Fruit fly (Drosophila melanogaster) whole organism, wandering third instar larva: ENCODE data around the gene CG43117.

Source experiments
- Abd-B ChIP-seq: fragments of >200 bp; optimal IDR thresholded peaks from 2 replicates; lab custom pipeline; 2017; ENCODE audit warnings: missing biosample characterization, missing genetic modification characterization
- CG32264 ChIP-seq: fragments of 200-800 bp; sonication (Bioruptor generic); optimal IDR thresholded peaks from 2 replicates; lab custom pipeline; 2016; ENCODE audit warnings: missing biosample characterization, missing genetic modification characterization
- CG9705 ChIP-seq: fragments of 200-800 bp; sonication (Bioruptor generic); optimal IDR thresholded peaks from 2 replicates; lab custom pipeline; 2018; ENCODE audit warnings: missing biosample characterization, mild to moderate bottlenecking, missing genetic modification characterization
- CrebA ChIP-seq: fragments of 200-800 bp; sonication (Bioruptor generic); optimal IDR thresholded peaks from 2 replicates; lab custom pipeline; 2016; ENCODE audit warnings: missing biosample characterization, mild to moderate bottlenecking, missing genetic modification characterization, borderline replicate concordance
- Dfd ChIP-seq: fragments of >200 bp; optimal IDR thresholded peaks from 2 replicates; lab custom pipeline; 2017; ENCODE audit warnings: missing biosample characterization, missing genetic modification characterization
- Dif ChIP-seq: fragments of 200-275, 200-300 bp; sonication (Bioruptor generic); optimal IDR thresholded peaks from 2 replicates; lab custom pipeline; 2018; ENCODE audit warnings: missing biosample characterization, missing genetic modification characterization; ENCODE audit not compliant: partially characterized antibody
- GATAd ChIP-seq: sonication (Bioruptor generic); optimal IDR thresholded peaks from 2 replicates; lab custom pipeline; 2016; ENCODE audit warnings: missing biosample characterization, missing genetic modification characterization
- Hnf4 ChIP-seq: fragments of 200-800 bp; sonication (Bioruptor generic); optimal IDR thresholded peaks from 2 replicates; lab custom pipeline; 2016; ENCODE audit warnings: missing biosample characterization, mild to moderate bottlenecking, missing genetic modification characterization
- Hr78 ChIP-seq: fragments of >200 bp; optimal IDR thresholded peaks from 2 replicates; lab custom pipeline; 2017; ENCODE audit warnings: missing biosample characterization, missing genetic modification characterization
- Jra ChIP-seq: sonication (Bioruptor generic); optimal IDR thresholded peaks from 2 replicates; lab custom pipeline; 2016; ENCODE audit warnings: missing biosample characterization, missing genetic modification characterization
- Mio ChIP-seq: sonication (Bioruptor generic); optimal IDR thresholded peaks from 2 replicates; lab custom pipeline; 2016; ENCODE audit warnings: missing biosample characterization, missing genetic modification characterization
- Myc ChIP-seq: fragments of >200 bp; optimal IDR thresholded peaks from 2 replicates; lab custom pipeline; 2017
- N ChIP-seq: fragments of >200 bp; optimal IDR thresholded peaks from 2 replicates; lab custom pipeline; 2018; ENCODE audit warnings: missing biosample characterization, missing external identifiers, missing genetic modification characterization
- OdsH ChIP-seq: fragments of 200-800 bp; sonication (Bioruptor generic); optimal IDR thresholded peaks from 2 replicates; lab custom pipeline; 2016; ENCODE audit warnings: missing biosample characterization, mild to moderate bottlenecking, missing genetic modification characterization
- Rel ChIP-seq, 2 experiments: fragments of 200-800 bp; sonication (Bioruptor generic) in 1 of 2; optimal IDR thresholded peaks; 2 replicates in 1 of 2; 3 replicates in 1 of 2; lab custom pipeline; 2016 to 2019; ENCODE audit warnings: mild to moderate bottlenecking in 2 of 2, missing biosample characterization in 2 of 2, missing genetic modification characterization in 2 of 2, moderate library complexity in 1 of 2
- Sp1 ChIP-seq: fragments of 200-800 bp; sonication (Bioruptor generic); optimal IDR thresholded peaks from 3 replicates; lab custom pipeline; 2019; ENCODE audit warnings: missing biosample characterization, mild to moderate bottlenecking, missing genetic modification characterization, moderate library complexity
- Vsx2 ChIP-seq: fragments of 200-300, 225-300 bp; sonication (Bioruptor generic); optimal IDR thresholded peaks from 2 replicates; lab custom pipeline; 2018; ENCODE audit warnings: missing biosample characterization, missing genetic modification characterization; ENCODE audit not compliant: partially characterized antibody
- br ChIP-seq: fragments of 200-800 bp; sonication (Bioruptor generic); optimal IDR thresholded peaks from 2 replicates; lab custom pipeline; 2016; ENCODE audit warnings: missing biosample characterization, missing genetic modification characterization
- brk ChIP-seq: fragments of 200-800 bp; sonication (Bioruptor generic); optimal IDR thresholded peaks from 2 replicates; lab custom pipeline; 2016; ENCODE audit warnings: missing biosample characterization, mild to moderate bottlenecking, missing genetic modification characterization
- dl ChIP-seq, 2 experiments: fragments of 175-275, 200-275 bp in 1 of 2; fragments of 200-275 bp in 1 of 2; sonication (Bioruptor generic); optimal IDR thresholded peaks; lab custom pipeline; 2018; ENCODE audit warnings: mild to moderate bottlenecking in 2 of 2, missing biosample characterization in 2 of 2, missing genetic modification characterization in 2 of 2, moderate library complexity in 2 of 2; ENCODE audit not compliant: partially characterized antibody in 2 of 2, insufficient read depth in 1 of 2
- ey ChIP-seq: fragments of 200-800 bp; sonication (Bioruptor generic); optimal IDR thresholded peaks from 2 replicates; lab custom pipeline; 2016; ENCODE audit warnings: missing biosample characterization, missing genetic modification characterization
- foxo ChIP-seq, 2 experiments: fragments of 200-800 bp; sonication (Bioruptor generic); optimal IDR thresholded peaks; 2 replicates in 1 of 2; 3 replicates in 1 of 2; lab custom pipeline; 2016 to 2017; ENCODE audit warnings: missing biosample characterization in 2 of 2, missing genetic modification characterization in 2 of 2
- fru ChIP-seq: fragments of 200-800 bp; sonication (Bioruptor generic); optimal IDR thresholded peaks from 3 replicates; lab custom pipeline; 2016; ENCODE audit warnings: missing biosample characterization, mild to moderate bottlenecking, missing genetic modification characterization
- h ChIP-seq: fragments of 200-800 bp; sonication (Bioruptor generic); optimal IDR thresholded peaks from 3 replicates; lab custom pipeline; 2016; ENCODE audit warnings: missing biosample characterization, mild to moderate bottlenecking, missing genetic modification characterization
- jim ChIP-seq: fragments of 175-275, 200-325 bp; sonication (Bioruptor generic); optimal IDR thresholded peaks from 2 replicates; lab custom pipeline; 2016; ENCODE audit warnings: missing biosample characterization, mild to moderate bottlenecking, missing genetic modification characterization
- lola ChIP-seq: fragments of >200 bp; optimal IDR thresholded peaks from 2 replicates; lab custom pipeline; 2017; ENCODE audit warnings: missing biosample characterization, missing genetic modification characterization
- psq ChIP-seq: fragments of 200-800 bp; sonication (Bioruptor generic); optimal IDR thresholded peaks from 3 replicates; lab custom pipeline; 2017; ENCODE audit warnings: missing biosample characterization, mild to moderate bottlenecking, missing genetic modification characterization, moderate library complexity
- rgr ChIP-seq: fragments of 200-800 bp; sonication (Bioruptor generic); optimal IDR thresholded peaks from 3 replicates; lab custom pipeline; 2016; ENCODE audit warnings: missing biosample characterization, mild to moderate bottlenecking, missing genetic modification characterization
- sage ChIP-seq: fragments of 200-800 bp; sonication (Bioruptor generic); optimal IDR thresholded peaks from 2 replicates; lab custom pipeline; 2016; ENCODE audit warnings: missing biosample characterization, mild to moderate bottlenecking, missing genetic modification characterization
- sv ChIP-seq: fragments of 200-800 bp; sonication (Bioruptor generic); optimal IDR thresholded peaks from 3 replicates; lab custom pipeline; 2016; ENCODE audit warnings: missing biosample characterization, missing genetic modification characterization
- tai ChIP-seq: sonication (Bioruptor generic); optimal IDR thresholded peaks from 2 replicates; lab custom pipeline; 2016; ENCODE audit warnings: missing biosample characterization, missing genetic modification characterization
- usp ChIP-seq: fragments of >200 bp; optimal IDR thresholded peaks from 2 replicates; lab custom pipeline; 2017; ENCODE audit warnings: missing biosample characterization, missing genetic modification characterization
- woc ChIP-seq: sonication (Bioruptor generic); optimal IDR thresholded peaks from 2 replicates; lab custom pipeline; 2016; ENCODE audit warnings: missing biosample characterization, mild to moderate bottlenecking, missing genetic modification characterization

The CG43117 gene

DNA sequence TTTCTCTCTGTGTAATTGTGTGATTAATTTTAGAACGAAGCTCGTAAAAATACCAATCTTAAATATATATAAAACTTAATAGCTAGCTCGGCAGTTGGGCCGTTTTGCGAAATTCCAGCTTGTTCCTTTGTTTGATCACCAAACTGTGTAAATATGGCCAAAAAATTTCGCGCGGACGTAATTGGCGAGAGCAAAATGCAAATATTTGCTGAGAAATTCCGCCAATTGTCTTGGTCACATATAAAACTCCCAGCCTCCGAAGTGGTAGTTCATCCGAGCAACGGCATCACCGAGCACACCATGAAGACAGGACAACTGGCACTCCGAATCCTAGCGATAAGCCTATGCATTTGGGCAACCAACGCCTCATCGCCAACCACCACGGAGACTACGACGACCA lies 2.0 kb downstream of the CG43117 start, which contains the start of gene CG14237:
CG14237 (plus strand) TSS at position 301 of the 400 bp plus-strand sequence.
- TF ChIP-seq brk (no peak), CG9705 (GFP tag; lab: Kevin White, UChicago) (no peak), woc (GFP tag; lab: Kevin White, UChicago) (no peak), CrebA (GFP tag; lab: Kevin White, UChicago) (no peak), sage (GFP tag; lab: Kevin White, UChicago) (no peak), Mio (GFP tag; lab: Kevin White, UChicago) (no peak), CG32264 (no peak), lola (GFP tag; lab: Kevin White, UChicago) (no peak), jim (GFP tag; lab: Kevin White, UChicago) (no peak), fru (no peak), rgr (no peak), Vsx2 (GFP tag; lab: Kevin White, UChicago) (no peak), foxo (GFP tag; optimal IDR thresholded peaks at IDR 0.05; lab: Kevin White, UChicago) (no peak), Hr78 (no peak), OdsH (no peak), Sp1 (GFP tag; lab: Kevin White, UChicago) (no peak), Rel (GFP tag; optimal IDR thresholded peaks at IDR 0.05; lab: Kevin White, UChicago) (no peak), Rel (tag; optimal IDR thresholded peaks at IDR 0.05; lab: Kevin White, UChicago) (no peak), br (GFP tag; lab: Kevin White, UChicago) (no peak), Hnf4 (no peak), N (GFP tag; lab: Kevin White, UChicago) (no peak)

DNA sequence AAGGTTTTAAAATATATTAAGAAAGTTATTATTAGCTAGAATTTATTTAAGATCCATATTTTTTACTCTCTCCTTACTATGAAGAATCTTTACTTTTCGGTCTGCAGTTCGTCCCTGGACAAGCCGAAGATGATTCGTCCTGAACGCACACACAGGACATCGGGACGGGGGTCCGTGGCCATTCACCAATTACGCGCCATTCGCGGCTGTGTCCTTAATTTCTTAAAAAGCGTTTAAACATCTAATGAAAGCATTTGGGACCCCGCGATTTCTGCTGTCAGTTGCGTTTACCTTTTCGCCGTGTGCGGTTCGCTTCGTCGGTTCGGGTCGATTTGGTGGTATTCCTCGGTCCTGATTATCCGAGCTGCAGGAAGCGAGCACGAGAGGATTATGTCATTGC lies 3.4 kb downstream of the CG43117 start, which contains the start of gene CG14238:
CG14238 (plus strand) TSS at position 301 of the 400 bp plus-strand sequence.
- TF ChIP-seq Myc (no peak), Hnf4 (no peak), sv (no peak), OdsH (no peak), Vsx2 (GFP tag; lab: Kevin White, UChicago) (no peak), Abd-B (no peak), Mio (GFP tag; lab: Kevin White, UChicago) (no peak), usp (GFP tag; lab: Kevin White, UChicago) (no peak), tai (GFP tag; lab: Kevin White, UChicago) (no peak), Dfd (GFP tag; lab: Kevin White, UChicago) (no peak), CG9705 (GFP tag; lab: Kevin White, UChicago) (no peak), lola (GFP tag; lab: Kevin White, UChicago) (no peak), Jra (GFP tag; lab: Kevin White, UChicago) (no peak), Sp1 (GFP tag; lab: Kevin White, UChicago) (no peak), br (GFP tag; lab: Kevin White, UChicago) (no peak), woc (GFP tag; lab: Kevin White, UChicago) (no peak), dl (GFP tag; optimal IDR thresholded peaks at IDR 0.05; lab: Kevin White, UChicago; ENCODE audit: insufficient read depth in 1 of 2, partially characterized antibody in 2 of 2) (no peak), ey (GFP tag; lab: Kevin White, UChicago) (no peak), jim (GFP tag; lab: Kevin White, UChicago) (no peak)

DNA sequence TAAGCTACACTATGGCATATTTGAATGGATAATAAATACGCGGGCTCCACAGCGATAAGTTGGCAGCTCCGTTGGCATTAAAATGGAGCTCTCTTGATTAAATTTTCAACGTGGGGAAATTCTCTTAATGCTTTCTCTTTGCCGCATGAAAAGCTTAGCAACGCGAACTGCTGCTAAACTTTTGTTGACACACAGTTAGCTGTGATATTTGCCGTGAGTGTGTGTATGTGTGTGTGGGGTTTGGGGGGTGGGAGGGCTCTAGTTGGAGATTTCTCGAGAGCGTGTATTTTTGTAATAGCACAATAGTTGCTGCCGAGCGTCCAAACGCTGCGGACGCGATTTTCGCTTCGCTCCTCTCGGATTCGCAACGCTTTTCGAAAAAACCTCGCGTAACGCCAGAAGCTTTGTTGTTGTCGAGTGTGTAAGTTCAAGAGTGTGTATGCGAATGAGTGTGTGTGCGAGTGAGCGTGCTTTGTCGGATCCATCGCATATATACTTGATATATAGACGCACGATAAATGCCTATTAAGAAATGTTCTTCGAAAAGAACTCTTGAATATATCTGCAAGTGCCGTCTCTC lies 6.7 kb downstream of the CG43117 start, which contains the start of gene CG5455:
CG5455 (plus strand) TSS at position 302 of the 580 bp plus-strand sequence.
- TF ChIP-seq ey (GFP tag; lab: Kevin White, UChicago) (no peak), rgr (peak; percentile 50), OdsH (peak; percentile 28), Myc (no peak), Abd-B (no peak), Vsx2 (GFP tag; lab: Kevin White, UChicago) (no peak), br (GFP tag; lab: Kevin White, UChicago) (peak; percentile 33), GATAd (GFP tag; lab: Kevin White, UChicago) (no peak), brk (no peak), fru (peak; percentile 24), Jra (GFP tag; lab: Kevin White, UChicago) (peak; percentile 26), Dif (GFP tag; lab: Kevin White, UChicago) (peak; percentile 1), jim (GFP tag; lab: Kevin White, UChicago) (no peak), h (GFP tag; lab: Kevin White, UChicago) (peak; percentile 67), Hnf4 (no peak), psq (GFP tag; lab: Kevin White, UChicago) (no peak)
